Fruit fly (Drosophila melanogaster) whole organism, wandering third instar larva: Measurements from ENCODE around the gene CG46434.

Experiments
- CG32264 ChIP-seq: fragments of 200-800 bp; sonication (Bioruptor generic); optimal IDR thresholded peaks from 2 replicates; lab custom pipeline; 2016; ENCODE audit warnings: missing biosample characterization, missing genetic modification characterization
- CG9705 ChIP-seq: fragments of 200-800 bp; sonication (Bioruptor generic); optimal IDR thresholded peaks from 2 replicates; lab custom pipeline; 2018; ENCODE audit warnings: missing biosample characterization, mild to moderate bottlenecking, missing genetic modification characterization
- Dfd ChIP-seq: fragments of >200 bp; optimal IDR thresholded peaks from 2 replicates; lab custom pipeline; 2017; ENCODE audit warnings: missing biosample characterization, missing genetic modification characterization
- GATAd ChIP-seq: sonication (Bioruptor generic); optimal IDR thresholded peaks from 2 replicates; lab custom pipeline; 2016; ENCODE audit warnings: missing biosample characterization, missing genetic modification characterization
- Myc ChIP-seq: fragments of >200 bp; optimal IDR thresholded peaks from 2 replicates; lab custom pipeline; 2017
- br ChIP-seq: fragments of 200-800 bp; sonication (Bioruptor generic); optimal IDR thresholded peaks from 2 replicates; lab custom pipeline; 2016; ENCODE audit warnings: missing biosample characterization, missing genetic modification characterization
- brk ChIP-seq: fragments of 200-800 bp; sonication (Bioruptor generic); optimal IDR thresholded peaks from 2 replicates; lab custom pipeline; 2016; ENCODE audit warnings: missing biosample characterization, mild to moderate bottlenecking, missing genetic modification characterization
- dl ChIP-seq, 2 experiments: fragments of 175-275, 200-275 bp in 1 of 2; fragments of 200-275 bp in 1 of 2; sonication (Bioruptor generic); optimal IDR thresholded peaks; lab custom pipeline; 2018; ENCODE audit warnings: mild to moderate bottlenecking in 2 of 2, missing biosample characterization in 2 of 2, missing genetic modification characterization in 2 of 2, moderate library complexity in 2 of 2; ENCODE audit not compliant: partially characterized antibody in 2 of 2, insufficient read depth in 1 of 2
- ey ChIP-seq: fragments of 200-800 bp; sonication (Bioruptor generic); optimal IDR thresholded peaks from 2 replicates; lab custom pipeline; 2016; ENCODE audit warnings: missing biosample characterization, missing genetic modification characterization
- fru ChIP-seq: fragments of 200-800 bp; sonication (Bioruptor generic); optimal IDR thresholded peaks from 3 replicates; lab custom pipeline; 2016; ENCODE audit warnings: missing biosample characterization, mild to moderate bottlenecking, missing genetic modification characterization
- psq ChIP-seq: fragments of 200-800 bp; sonication (Bioruptor generic); optimal IDR thresholded peaks from 3 replicates; lab custom pipeline; 2017; ENCODE audit warnings: missing biosample characterization, mild to moderate bottlenecking, missing genetic modification characterization, moderate library complexity
- rgr ChIP-seq: fragments of 200-800 bp; sonication (Bioruptor generic); optimal IDR thresholded peaks from 3 replicates; lab custom pipeline; 2016; ENCODE audit warnings: missing biosample characterization, mild to moderate bottlenecking, missing genetic modification characterization

- TF ChIP-seq psq (GFP tag; lab: Kevin White, UChicago) (no peak), Myc (lab: Kevin White, UChicago) (no peak), br (GFP tag; lab: Kevin White, UChicago) (no peak), rgr (GFP tag; lab: Kevin White, UChicago) (no peak), fru (GFP tag; lab: Kevin White, UChicago) (no peak), brk (no peak), Dfd (GFP tag; lab: Kevin White, UChicago) (no peak), ey (GFP tag; lab: Kevin White, UChicago) (no peak), CG9705 (no peak), GATAd (GFP tag; lab: Kevin White, UChicago) (no peak), dl (GFP tag; optimal IDR thresholded peaks at IDR 0.05; lab: Kevin White, UChicago; ENCODE audit: insufficient read depth in 1 of 2, partially characterized antibody in 2 of 2) (no peak), CG32264 (GFP tag; lab: Kevin White, UChicago) (no peak)
Measured at dm6 chr3L:19564905-19565700, 21.1 kb upstream of the CG46434 start.
